Worm (Caenorhabditis elegans) whole organism, young adult: Measurements from ENCODE around the gene acs-17.

Experiments used
- B0261.1 ChIP-seq: sonication (generic microtip); optimal IDR thresholded peaks from 2 replicates; lab custom pipeline; 2016; ENCODE audit warnings: mild to moderate bottlenecking, missing genetic modification characterization, moderate library complexity, missing compliant biosample characterization
- F57C9.4 ChIP-seq: sonication (generic microtip); optimal IDR thresholded peaks from 2 replicates; lab custom pipeline; 2017; ENCODE audit warnings: mild to moderate bottlenecking, missing genetic modification characterization, missing compliant biosample characterization
- ceh-27 ChIP-seq: fragments of 200-800 bp; sonication (Bioruptor generic); optimal IDR thresholded peaks from 2 replicates; lab custom pipeline; 2018; ENCODE audit warnings: mild to moderate bottlenecking, missing genetic modification characterization, moderate library complexity, missing compliant biosample characterization
- nfya-1 ChIP-seq: sonication (generic microtip); optimal IDR thresholded peaks from 2 replicates; lab custom pipeline; 2017; ENCODE audit warnings: antibody characterized with exemption, missing compliant biosample characterization, missing genetic modification characterization, borderline replicate concordance; ENCODE audit not compliant: insufficient read depth
- sea-2 ChIP-seq: fragments of 200-800 bp; sonication (Bioruptor generic); IDR thresholded peaks from 2 replicates; pipeline ENCODE4 v1.3.6; 2022; ENCODE audit warnings: missing genetic modification characterization, missing compliant biosample characterization
- unc-62 ChIP-seq: fragments of 150-350 bp; optimal IDR thresholded peaks from 2 replicates; lab custom pipeline; 2014; ENCODE audit warnings: missing biosample characterization, missing genetic modification reagents, missing genetic modification characterization

DNA sequence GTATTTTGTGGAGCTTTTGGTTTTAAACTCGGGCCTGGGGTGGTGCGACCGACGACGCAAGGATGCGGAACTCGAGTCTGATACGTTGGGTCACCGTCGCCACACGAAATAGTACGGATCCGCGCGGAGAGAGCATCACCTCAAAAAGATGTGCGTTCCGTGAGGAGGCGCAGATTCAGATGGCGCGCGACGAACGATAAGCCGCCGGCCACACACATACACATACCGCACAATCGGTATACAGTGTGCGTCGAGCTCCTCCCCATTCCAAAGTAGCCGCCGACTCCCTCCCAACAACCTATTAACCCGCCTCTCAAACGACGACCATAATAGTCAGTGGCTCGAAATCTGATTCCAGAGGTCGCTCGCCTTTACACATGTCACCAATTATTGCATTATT is 54.2 kb downstream of the acs-17 start, which contains the start of gene F49E10.2:
- TF ChIP-seq B0261.1 (tag; lab: Kevin White, UChicago) (no peak), unc-62 (GFP tag; lab: Kevin White, UChicago) (no peak), nfya-1 (tag; lab: Kevin White, UChicago) (no peak), sea-2 (GFP tag; lab: Robert Waterston, UW) (no peak), F57C9.4 (tag; lab: Kevin White, UChicago) (no peak), ceh-27 (GFP tag; lab: Kevin White, UChicago) (no peak)
